Fruit fly (Drosophila melanogaster): ENCODE results near the gene CG14893.

dm6 chr3R:16630564-16630963 is 10.0 kb downstream of the CG14893 start:
- TF ChIP-seq CG7101 (tag; optimal IDR thresholded peaks at IDR 0.05) (no peak), Hr96 (GFP tag; optimal IDR thresholded peaks at IDR 0.05) (no peak), kay (GFP tag; ENCODE audit: borderline replicate concordance) (no peak)

All from whole organism, adult.